Fruit fly (Drosophila melanogaster) whole organism, embryonic: ENCODE measurements around the gene CG33267.
A peak's percentile ranks its signal among the peaks of the same experiment; 100 is the strongest.

Source experiments
- ATbp ChIP-seq: fragments of 200-800 bp; sonication (Bioruptor generic); optimal IDR thresholded peaks from 2 replicates; lab custom pipeline; 2017; ENCODE audit warnings: missing biosample characterization, mild to moderate bottlenecking, missing genetic modification characterization, missing genetic modification reagents
- Bdp1 ChIP-seq: fragments of 200-800 bp; sonication (Bioruptor generic); optimal IDR thresholded peaks from 3 replicates; lab custom pipeline; 2016; ENCODE audit warnings: missing biosample characterization, missing genetic modification characterization
- CG10209 ChIP-seq: fragments of 200-800 bp; sonication (Bioruptor generic); optimal IDR thresholded peaks from 3 replicates; lab custom pipeline; 2017; ENCODE audit warnings: missing biosample characterization, mild to moderate bottlenecking, missing genetic modification characterization, missing genetic modification reagents
- CG10543 ChIP-seq: fragments of 200-800 bp; sonication (Bioruptor generic); optimal IDR thresholded peaks from 3 replicates; lab custom pipeline; 2017; ENCODE audit warnings: missing biosample characterization, mild to moderate bottlenecking, missing genetic modification characterization, moderate library complexity
- CG13296 ChIP-seq: fragments of 200-800 bp; sonication (Bioruptor generic); optimal IDR thresholded peaks from 3 replicates; lab custom pipeline; 2018; ENCODE audit warnings: missing biosample characterization, mild to moderate bottlenecking, missing genetic modification characterization
- CG13894 ChIP-seq: fragments of 200-800 bp; sonication (Bioruptor generic); optimal IDR thresholded peaks from 3 replicates; lab custom pipeline; 2018; ENCODE audit warnings: missing biosample characterization, mild to moderate bottlenecking, missing genetic modification characterization, moderate library complexity
- CG14441 ChIP-seq: fragments of 200-800 bp; sonication (Bioruptor generic); IDR thresholded peaks from 2 replicates; pipeline ENCODE4 v1.3.6; 2022; ENCODE audit warnings: missing biosample characterization, missing genetic modification characterization
- CG15601 ChIP-seq: fragments of 200-800 bp; sonication (Bioruptor generic); optimal IDR thresholded peaks from 3 replicates; lab custom pipeline; 2019; ENCODE audit warnings: missing biosample characterization, mild to moderate bottlenecking, missing genetic modification characterization, moderate library complexity
- CG17385 ChIP-seq: fragments of 200-800 bp; sonication (Bioruptor generic); optimal IDR thresholded peaks from 3 replicates; lab custom pipeline; 2018; ENCODE audit warnings: missing biosample characterization, mild to moderate bottlenecking, missing genetic modification characterization
- CG17568 ChIP-seq: fragments of 200-800 bp; sonication (Bioruptor generic); optimal IDR thresholded peaks from 2 replicates; lab custom pipeline; 2018; ENCODE audit warnings: missing biosample characterization, mild to moderate bottlenecking, missing genetic modification characterization, moderate library complexity
- CG2712 ChIP-seq: fragments of 200-800 bp; optimal IDR thresholded peaks from 3 replicates; lab custom pipeline; 2019; ENCODE audit warnings: missing biosample characterization, mild to moderate bottlenecking, missing genetic modification characterization, moderate library complexity
- CG7271 ChIP-seq: fragments of 200-800 bp; sonication (Bioruptor generic); optimal IDR thresholded peaks from 2 replicates; lab custom pipeline; 2018; ENCODE audit warnings: missing biosample characterization, mild to moderate bottlenecking, missing genetic modification characterization, moderate library complexity
- CG8944 ChIP-seq: fragments of 200-800 bp; sonication (Bioruptor generic); optimal IDR thresholded peaks from 3 replicates; lab custom pipeline; 2016; ENCODE audit warnings: missing biosample characterization, missing genetic modification characterization
- CoRest ChIP-seq: fragments of 200-800 bp; sonication (Bioruptor generic); optimal IDR thresholded peaks from 3 replicates; lab custom pipeline; 2018; ENCODE audit warnings: missing biosample characterization, mild to moderate bottlenecking, missing genetic modification characterization, moderate library complexity
- D ChIP-seq, 2 experiments: fragments of 200-800 bp in 1 of 2; fragments of >200 bp in 1 of 2; sonication (Bioruptor generic) in 1 of 2; optimal IDR thresholded peaks; 2 replicates in 1 of 2; 3 replicates in 1 of 2; lab custom pipeline; 2017; ENCODE audit warnings: mild to moderate bottlenecking in 1 of 2, missing biosample characterization in 1 of 2, missing genetic modification characterization in 1 of 2, missing genetic modification reagents in 1 of 2
- Dfd ChIP-seq, 2 experiments: fragments of >200 bp; optimal IDR thresholded peaks; 2 replicates each; lab custom pipeline; 2017; ENCODE audit warnings: missing biosample characterization in 2 of 2, missing genetic modification characterization in 2 of 2
- Drgx ChIP-seq: fragments of 200-800 bp; sonication (Bioruptor generic); IDR thresholded peaks from 2 replicates; pipeline ENCODE4 v1.3.6; 2022; ENCODE audit warnings: missing biosample characterization, missing genetic modification characterization
- Eip74EF ChIP-seq, 2 experiments: fragments of 200-800 bp in 1 of 2; fragments of >200 bp in 1 of 2; sonication (Bioruptor generic) in 1 of 2; optimal IDR thresholded peaks; 2 replicates each; lab custom pipeline; 2017 to 2019; ENCODE audit warnings: missing biosample characterization in 2 of 2, missing genetic modification characterization in 2 of 2, mild to moderate bottlenecking in 1 of 2, moderate library complexity in 1 of 2
- Hand ChIP-seq: fragments of 200-800 bp; sonication (Bioruptor generic); optimal IDR thresholded peaks from 2 replicates; lab custom pipeline; 2017; ENCODE audit warnings: mild to moderate bottlenecking, missing biosample characterization, missing genetic modification reagents, missing genetic modification characterization
- Hr51 ChIP-seq, 2 experiments: fragments of 200-800 bp; sonication (Bioruptor generic); optimal IDR thresholded peaks; 2 replicates in 1 of 2; 3 replicates in 1 of 2; lab custom pipeline; 2016 to 2018; ENCODE audit warnings: missing biosample characterization in 2 of 2, missing genetic modification characterization in 2 of 2, mild to moderate bottlenecking in 1 of 2, moderate library complexity in 1 of 2
- Hr78 ChIP-seq, 2 experiments: fragments of 200-800 bp in 1 of 2; fragments of >200 bp in 1 of 2; sonication (Bioruptor generic) in 1 of 2; optimal IDR thresholded peaks; 2 replicates each; lab custom pipeline; 2017 to 2019; ENCODE audit warnings: missing biosample characterization in 2 of 2, missing genetic modification characterization in 2 of 2, mild to moderate bottlenecking in 1 of 2, moderate library complexity in 1 of 2
- Mad ChIP-seq: fragments of 200-800 bp; sonication (Bioruptor generic); optimal IDR thresholded peaks from 2 replicates; lab custom pipeline; 2016; ENCODE audit warnings: missing biosample characterization, missing genetic modification characterization
- Rx ChIP-seq: fragments of 200-800 bp; sonication (Bioruptor generic); IDR thresholded peaks from 2 replicates; pipeline ENCODE4 v1.3.6; 2022; ENCODE audit warnings: missing biosample characterization, missing genetic modification characterization
- Spps ChIP-seq: fragments of 200-800 bp; sonication (Bioruptor generic); optimal IDR thresholded peaks from 2 replicates; lab custom pipeline; 2018; ENCODE audit warnings: missing biosample characterization, mild to moderate bottlenecking, missing genetic modification characterization
- Usf ChIP-seq: fragments of 200-800 bp; sonication (Bioruptor generic); optimal IDR thresholded peaks from 2 replicates; lab custom pipeline; 2017; ENCODE audit warnings: missing genotype, missing biosample characterization, missing genetic modification characterization
- Vsx1 ChIP-seq: fragments of 200-800 bp; sonication (Bioruptor generic); optimal IDR thresholded peaks from 2 replicates; lab custom pipeline; 2017; ENCODE audit warnings: missing biosample characterization, mild to moderate bottlenecking, missing genetic modification characterization, missing genetic modification reagents
- Xrp1 ChIP-seq: fragments of 200-800 bp; sonication (Bioruptor generic); IDR thresholded peaks from 2 replicates; pipeline ENCODE4 v1.3.6; 2022; ENCODE audit warnings: missing biosample characterization, missing genetic modification characterization
- abd-A ChIP-seq: fragments of 200-800 bp; sonication (Bioruptor generic); optimal IDR thresholded peaks from 3 replicates; lab custom pipeline; 2019; ENCODE audit warnings: missing biosample characterization, mild to moderate bottlenecking, missing genetic modification characterization, moderate library complexity
- ac ChIP-seq: fragments of 200-800 bp; sonication (Bioruptor generic); optimal IDR thresholded peaks from 3 replicates; lab custom pipeline; 2017; ENCODE audit warnings: missing biosample characterization, mild to moderate bottlenecking, missing genetic modification characterization
- ap ChIP-seq: fragments of 200-800 bp; sonication (Bioruptor generic); IDR thresholded peaks from 2 replicates; pipeline ENCODE4 v1.3.6; 2022; ENCODE audit warnings: missing biosample characterization, missing genetic modification characterization
- ato ChIP-seq: fragments of 200-800 bp; sonication (Bioruptor generic); IDR thresholded peaks from 2 replicates; pipeline ENCODE4 v1.3.6; 2022; ENCODE audit warnings: missing biosample characterization, missing genetic modification characterization; ENCODE audit not compliant: partially characterized antibody
- az2 ChIP-seq: fragments of 200-800 bp; sonication (Bioruptor generic); optimal IDR thresholded peaks from 3 replicates; lab custom pipeline; 2016; ENCODE audit warnings: missing biosample characterization, missing genetic modification characterization
- bigmax ChIP-seq: fragments of 200-800 bp; sonication (Bioruptor generic); optimal IDR thresholded peaks from 2 replicates; lab custom pipeline; 2018; ENCODE audit warnings: missing biosample characterization, mild to moderate bottlenecking, missing genetic modification characterization
- cg ChIP-seq: fragments of 200-800 bp; sonication (Bioruptor generic); optimal IDR thresholded peaks from 3 replicates; lab custom pipeline; 2019; ENCODE audit warnings: missing biosample characterization, mild to moderate bottlenecking, missing genetic modification characterization, moderate library complexity
- crp ChIP-seq, 2 experiments: fragments of 200-800 bp; sonication (Bioruptor generic); optimal IDR thresholded peaks; 2 replicates in 1 of 2; 3 replicates in 1 of 2; lab custom pipeline; 2017; ENCODE audit warnings: missing biosample characterization in 2 of 2, missing genetic modification characterization in 2 of 2, mild to moderate bottlenecking in 1 of 2, moderate library complexity in 1 of 2
- dm ChIP-seq: fragments of 200-800 bp; sonication (Bioruptor generic); optimal IDR thresholded peaks from 3 replicates; lab custom pipeline; 2016; ENCODE audit warnings: missing biosample characterization, missing genetic modification characterization
- fru ChIP-seq: fragments of >200 bp; optimal IDR thresholded peaks from 2 replicates; lab custom pipeline; 2017
- gem ChIP-seq: fragments of 200-800 bp; sonication (Bioruptor generic); optimal IDR thresholded peaks from 2 replicates; lab custom pipeline; 2019; ENCODE audit warnings: missing biosample characterization, mild to moderate bottlenecking, missing genetic modification characterization, moderate library complexity
- grn ChIP-seq: fragments of 200-800 bp; sonication (Bioruptor generic); optimal IDR thresholded peaks from 3 replicates; lab custom pipeline; 2017; ENCODE audit warnings: missing biosample characterization, missing genetic modification characterization
- ham ChIP-seq: fragments of 200-800 bp; sonication (Bioruptor generic); IDR thresholded peaks from 2 replicates; pipeline ENCODE4 v1.3.6; 2022; ENCODE audit warnings: missing biosample characterization, missing genetic modification characterization
- klu ChIP-seq: fragments of 200-800 bp; sonication (Bioruptor generic); IDR thresholded peaks from 2 replicates; pipeline ENCODE4 v1.3.6; 2022; ENCODE audit warnings: missing biosample characterization, missing genetic modification characterization
- otp ChIP-seq: fragments of 200-800 bp; sonication (Bioruptor generic); IDR thresholded peaks from 3 replicates; pipeline ENCODE4, ENCODE4 v1.3.6; 2022; ENCODE audit warnings: missing biosample characterization, missing genetic modification characterization
- rib ChIP-seq: fragments of 200-800 bp; sonication (Bioruptor generic); IDR thresholded peaks from 2 replicates; pipeline ENCODE4 v1.3.6; 2022; ENCODE audit warnings: missing biosample characterization, missing genetic modification characterization
- row ChIP-seq: fragments of 200-800 bp; sonication (Bioruptor generic); IDR thresholded peaks from 3 replicates; pipeline ENCODE4 v1.3.6; 2022; ENCODE audit warnings: missing biosample characterization, missing genetic modification characterization
- scrt ChIP-seq: fragments of 200-800 bp; sonication (Bioruptor generic); optimal IDR thresholded peaks from 2 replicates; lab custom pipeline; 2018; ENCODE audit warnings: missing biosample characterization, mild to moderate bottlenecking, missing genetic modification characterization, moderate library complexity
- sens ChIP-seq: fragments of 200-800 bp; sonication (Bioruptor generic); peaks from one replicate; lab custom pipeline; 2016; ENCODE audit warnings: missing biosample characterization, missing genetic modification characterization
- sima ChIP-seq: fragments of 200-800 bp; sonication (Bioruptor generic); optimal IDR thresholded peaks from 2 replicates; lab custom pipeline; 2016; ENCODE audit warnings: missing biosample characterization, missing genetic modification characterization
- slbo ChIP-seq: fragments of 200-800 bp; sonication (Bioruptor generic); IDR thresholded peaks from 2 replicates; pipeline ENCODE4 v1.3.6; 2022; ENCODE audit warnings: missing biosample characterization, missing genetic modification characterization
- sna ChIP-seq: fragments of 200-800 bp; sonication (Bioruptor generic); IDR thresholded peaks from 2 replicates; pipeline ENCODE4 v1.3.6; 2022; ENCODE audit warnings: missing biosample characterization, missing genetic modification characterization; ENCODE audit not compliant: partially characterized antibody

CG33267 gene

DNA sequence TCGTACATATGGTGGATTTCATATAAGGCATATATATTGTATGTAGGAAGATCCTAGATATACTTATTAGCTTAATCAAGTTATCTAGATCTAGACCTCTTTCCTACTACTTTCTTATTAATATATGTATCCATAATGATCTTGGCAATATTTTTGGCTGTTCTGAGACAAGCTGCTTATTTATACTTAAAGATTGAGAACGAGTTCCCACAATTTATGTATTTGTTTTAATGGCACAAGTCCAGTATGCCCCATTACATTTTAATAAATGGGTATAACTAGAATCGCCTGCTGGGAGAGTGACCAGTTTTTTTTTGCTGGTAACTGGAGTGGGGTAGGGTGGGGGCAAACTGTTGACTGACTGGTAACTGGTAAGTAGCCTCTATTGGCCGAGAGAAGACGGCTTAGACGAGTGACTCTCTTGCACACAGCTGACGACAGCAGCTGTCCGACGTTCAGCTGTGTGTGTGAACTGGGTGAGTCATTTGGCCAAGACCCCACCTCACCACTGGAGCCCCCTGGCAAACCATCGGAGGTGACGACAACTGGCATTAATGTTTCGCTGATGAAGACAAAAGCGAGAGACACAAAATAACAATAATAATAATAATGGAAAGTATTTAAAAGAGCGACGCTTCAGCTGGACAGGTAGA lies 27.4 kb upstream of the CG33267 start (continued):
- TF ChIP-seq ATbp (GFP tag; lab: Kevin White, UChicago) = no peak
- no peak for TF ChIP-seq Spps (tag; lab: Kevin White, UChicago)
- no peak for TF ChIP-seq Rx
- TF ChIP-seq klu (GFP tag; lab: Robert Waterston, UW) = no peak
- TF ChIP-seq Xrp1 (GFP tag; lab: Robert Waterston, UW) = peak; percentile 16; the same call in 1 of the 2 replicates
- no peak for TF ChIP-seq CG15601 (tag; lab: Kevin White, UChicago)
- TF ChIP-seq CG17568 = no peak
- peak in 1 of 2 experiments; percentile 17 for TF ChIP-seq crp (GFP tag; optimal IDR thresholded peaks at IDR 0.05; lab: Kevin White, UChicago)
- TF ChIP-seq sna (GFP tag; lab: Robert Waterston, UW) = no peak
- TF ChIP-seq Dfd (GFP tag; optimal IDR thresholded peaks at IDR 0.05; lab: Kevin White, UChicago) = no peak
- TF ChIP-seq rib (GFP tag; lab: Robert Waterston, UW) = no peak
- no peak for TF ChIP-seq grn (GFP tag; lab: Kevin White, UChicago)
- TF ChIP-seq Hr51 (GFP tag; optimal IDR thresholded peaks at IDR 0.05; lab: Kevin White, UChicago) = no peak
- TF ChIP-seq Vsx1 (GFP tag; lab: Kevin White, UChicago) = peak; percentile 14
- TF ChIP-seq CG8944 (GFP tag; lab: Kevin White, UChicago) = no peak
- no peak for TF ChIP-seq ac (GFP tag; lab: Kevin White, UChicago)
- 0 out of 2 replicates have a peak, but pooled peaks have one; percentile 8 for TF ChIP-seq CG14441 (GFP tag; lab: Robert Waterston, UW)
- TF ChIP-seq ham (GFP tag; lab: Robert Waterston, UW) = no peak
- TF ChIP-seq ap = no peak
- TF ChIP-seq bigmax = no peak
- TF ChIP-seq sens (GFP tag; lab: Kevin White, UChicago) = peak; percentile 3
- no peak for TF ChIP-seq CG7271
- no peak for TF ChIP-seq CoRest (tag; lab: Kevin White, UChicago)
- TF ChIP-seq Usf (GFP tag; lab: Kevin White, UChicago) = no peak
- TF ChIP-seq gem (tag; lab: Kevin White, UChicago) = peak; percentile 15
- TF ChIP-seq az2 (GFP tag; lab: Kevin White, UChicago) = no peak
- TF ChIP-seq Hand (GFP tag; lab: Kevin White, UChicago) = no peak
- TF ChIP-seq Drgx (GFP tag; lab: Robert Waterston, UW) = 0 out of 2 replicates have a peak, but pooled peaks have one; percentile 23
- no peak for TF ChIP-seq Mad
- no peak for TF ChIP-seq fru (lab: Kevin White, UChicago)
- TF ChIP-seq cg (GFP tag; lab: Kevin White, UChicago) = peak; percentile 65
- no peak for TF ChIP-seq dm
- TF ChIP-seq CG2712 (tag; lab: Kevin White, UChicago) = no peak
- no peak for TF ChIP-seq otp (GFP tag; lab: Robert Waterston, UW)
- TF ChIP-seq slbo (GFP tag; lab: Robert Waterston, UW) = no peak
- peak; percentile 36 for TF ChIP-seq CG13894 (tag; lab: Kevin White, UChicago)
- peak; percentile 62 for TF ChIP-seq abd-A
- no peak for TF ChIP-seq CG13296 (GFP tag; lab: Kevin White, UChicago)
- TF ChIP-seq Eip74EF (GFP tag; optimal IDR thresholded peaks at IDR 0.05; lab: Kevin White, UChicago) = peak in 1 of 2 experiments; percentile 4
- TF ChIP-seq ato (GFP tag; lab: Robert Waterston, UW) = no peak
- TF ChIP-seq row (GFP tag; lab: Robert Waterston, UW) = peak; percentile 17; the same call in 2 of the 3 replicates
- no peak for TF ChIP-seq Hr78 (GFP tag; optimal IDR thresholded peaks at IDR 0.05; lab: Kevin White, UChicago)
- TF ChIP-seq CG17385 = no peak
- no peak for TF ChIP-seq CG10209 (GFP tag; lab: Kevin White, UChicago)
- TF ChIP-seq scrt (GFP tag; lab: Kevin White, UChicago) = no peak
- no peak for TF ChIP-seq sima (GFP tag; lab: Kevin White, UChicago)
- peak; percentile 15 for TF ChIP-seq CG10543 (GFP tag; lab: Kevin White, UChicago)
- TF ChIP-seq D (optimal IDR thresholded peaks at IDR 0.05; lab: Kevin White, UChicago) = no peak
- TF ChIP-seq D (GFP tag; optimal IDR thresholded peaks at IDR 0.05; lab: Kevin White, UChicago) = no peak
- no peak for TF ChIP-seq Bdp1 (GFP tag; lab: Kevin White, UChicago)
